Worm (Caenorhabditis elegans): ENCODE results near the gene C10A4.2.

ce11 chrX:7376941-7377340 lies 33.1 kb upstream of the C10A4.2 start, which contains the start of gene npr-8:
- TF ChIP-seq dmd-4 (tag; optimal IDR thresholded peaks at IDR 0.05) = no peak
- TF ChIP-seq ceh-82 (tag; optimal IDR thresholded peaks at IDR 0.05) = no peak
- no peak for TF ChIP-seq elt-3 (tag; optimal IDR thresholded peaks at IDR 0.05)
- TF ChIP-seq ztf-1 (GFP tag; conservative IDR thresholded peaks at IDR 0.05) = no peak
- TF ChIP-seq skn-1 (tag; optimal IDR thresholded peaks at IDR 0.05) = no peak
- TF ChIP-seq snpc-4 (tag; optimal IDR thresholded peaks at IDR 0.05) = no peak
- TF ChIP-seq ZK546.5 (tag; optimal IDR thresholded peaks at IDR 0.05) = no peak
- TF ChIP-seq ztf-4 (tag; optimal IDR thresholded peaks at IDR 0.05) = no peak
